Worm (Caenorhabditis elegans): ENCODE measurements around the gene T06D4.2.

ce11 chrII:3402854-3403253 is 17.1 kb upstream of the T06D4.2 start, which contains the start of gene nep-10:
- no peak for TF ChIP-seq dve-1 (tag; optimal IDR thresholded peaks at IDR 0.05; ENCODE audit: insufficient read depth)
- no peak for TF ChIP-seq aha-1 (tag)
- TF ChIP-seq egl-27 (tag; optimal IDR thresholded peaks at IDR 0.05): no peak

Data from whole organism, L4 larva.